Worm (Caenorhabditis elegans) whole organism, L4 larva: ENCODE results near the gene K07C5.3.
"Not testable (repeated sequence)": the region's sequence is repeated elsewhere in the genome, so short reads cannot be mapped to it uniquely, and the experiment has no call there.

Experiments
- D1046.2 ChIP-seq: fragments of 200-800 bp; sonication (Bioruptor generic); IDR thresholded peaks from 2 replicates; pipeline ENCODE4 v1.3.6; 2022; ENCODE audit warnings: missing genetic modification characterization, missing compliant biosample characterization
- F26F4.8 ChIP-seq: fragments of 200-800 bp; sonication (Bioruptor generic); conservative IDR thresholded peaks from 2 replicates; pipeline ENCODE4 v1.3.6; 2022; ENCODE audit warnings: missing genetic modification characterization, missing compliant biosample characterization
- F37D6.2 ChIP-seq: sonication (generic microtip); optimal IDR thresholded peaks from 2 replicates; lab custom pipeline; 2016; ENCODE audit warnings: mild to moderate bottlenecking, missing genetic modification characterization, missing compliant biosample characterization
- Y105C5A.15 ChIP-seq: fragments of 200-800 bp; sonication (Bioruptor generic); IDR thresholded peaks from 2 replicates; pipeline ENCODE4 v1.3.6; 2022; ENCODE audit warnings: missing genetic modification characterization, missing compliant biosample characterization
- ZK337.2 ChIP-seq: fragments of 200-800 bp; sonication (Bioruptor generic); IDR thresholded peaks from 2 replicates; pipeline ENCODE4 v1.3.6; 2022; ENCODE audit warnings: missing genetic modification reagents, missing genetic modification characterization, missing compliant biosample characterization
- arid-1 ChIP-seq: fragments of 200-800 bp; sonication (Bioruptor generic); conservative IDR thresholded peaks from 2 replicates; pipeline ENCODE4 v1.3.6; 2022; ENCODE audit warnings: missing genetic modification reagents, missing genetic modification characterization, missing compliant biosample characterization
- ceh-20 ChIP-seq: fragments of 200-800 bp; sonication (Bioruptor generic); IDR thresholded peaks from 2 replicates; pipeline ENCODE4 v1.3.6; 2022; ENCODE audit warnings: missing genetic modification reagents, missing genetic modification characterization, missing compliant biosample characterization
- ceh-62 ChIP-seq: sonication (generic microtip); optimal IDR thresholded peaks from 2 replicates; lab custom pipeline; 2017; ENCODE audit warnings: missing biosample characterization, missing genetic modification characterization
- ctbp-1 ChIP-seq: fragments of 200-800 bp; sonication (Bioruptor generic); IDR thresholded peaks from 2 replicates; pipeline ENCODE4 v1.3.6; 2022; ENCODE audit warnings: missing genetic modification reagents, missing genetic modification characterization, missing compliant biosample characterization
- daf-19 ChIP-seq: fragments of 200-800 bp; sonication (Bioruptor generic); conservative IDR thresholded peaks from 2 replicates; pipeline ENCODE4 v1.3.6; 2022; ENCODE audit warnings: missing genetic modification characterization, missing compliant biosample characterization
- dmd-8 ChIP-seq: fragments of 200-800 bp; sonication (Bioruptor generic); IDR thresholded peaks from 2 replicates; pipeline ENCODE4 v1.3.6; 2022; ENCODE audit warnings: missing genetic modification characterization, missing compliant biosample characterization
- dmd-9 ChIP-seq: fragments of 200-800 bp; sonication (Bioruptor generic); IDR thresholded peaks from 2 replicates; pipeline ENCODE4 v1.3.6; 2022; ENCODE audit warnings: missing genetic modification reagents, missing genetic modification characterization, missing compliant biosample characterization
- dve-1 ChIP-seq: sonication (generic microtip); optimal IDR thresholded peaks from 2 replicates; lab custom pipeline; 2017; ENCODE audit warnings: antibody characterized with exemption, mild to moderate bottlenecking, missing genetic modification characterization, missing compliant biosample characterization; ENCODE audit not compliant: insufficient read depth
- egl-43 ChIP-seq: fragments of 200-800 bp; sonication (Bioruptor generic); IDR thresholded peaks from 2 replicates; pipeline ENCODE4 v1.3.6; 2022; ENCODE audit warnings: missing genetic modification reagents, missing genetic modification characterization, missing compliant biosample characterization
- hif-1 ChIP-seq, 2 experiments: sonication (generic microtip); optimal IDR thresholded peaks; 2 replicates each; lab custom pipeline; 2016 to 2017; ENCODE audit warnings: missing compliant biosample characterization in 2 of 2, missing genetic modification characterization in 2 of 2, missing genetic modification reagents in 2 of 2, missing genotype in 2 of 2, mild to moderate bottlenecking in 1 of 2
- hlh-11 ChIP-seq: fragments of 200-800 bp; sonication (Bioruptor generic); optimal IDR thresholded peaks from 2 replicates; lab custom pipeline; 2018; ENCODE audit warnings: mild to moderate bottlenecking, missing genetic modification characterization, missing compliant biosample characterization
- lim-7 ChIP-seq: fragments of 200-800 bp; sonication (Bioruptor generic); IDR thresholded peaks from 2 replicates; pipeline ENCODE4 v1.3.6; 2022; ENCODE audit warnings: missing genetic modification characterization, missing compliant biosample characterization
- lin-1 ChIP-seq: fragments of 200-800 bp; sonication (Bioruptor generic); IDR thresholded peaks from 2 replicates; pipeline ENCODE4 v1.3.6; 2022; ENCODE audit warnings: missing genetic modification reagents, missing genetic modification characterization, missing compliant biosample characterization
- lin-29 ChIP-seq: fragments of 200-800 bp; sonication (Bioruptor generic); IDR thresholded peaks from 2 replicates; pipeline ENCODE4 v1.3.6; 2022; ENCODE audit warnings: missing genetic modification reagents, missing genetic modification characterization, missing compliant biosample characterization
- lin-38 ChIP-seq: fragments of 200-800 bp; sonication (Bioruptor generic); IDR thresholded peaks from 2 replicates; pipeline ENCODE4 v1.3.6; 2022; ENCODE audit warnings: missing genetic modification reagents, missing genetic modification characterization, missing compliant biosample characterization
- madf-5 ChIP-seq, 2 experiments: fragments of 200-800 bp; sonication (Bioruptor generic); IDR thresholded peaks; 2 replicates each; pipeline ENCODE4 v1.3.6; 2022; ENCODE audit warnings: missing compliant biosample characterization in 2 of 2, missing genetic modification characterization in 2 of 2
- mes-2 ChIP-seq: sonication (generic microtip); optimal IDR thresholded peaks from 2 replicates; lab custom pipeline; 2016; ENCODE audit warnings: missing genotype, mild to moderate bottlenecking, missing genetic modification characterization, missing compliant biosample characterization; ENCODE audit not compliant: poor library complexity, severe bottlenecking
- mxl-2 ChIP-seq: fragments of 200-800 bp; sonication (Bioruptor generic); conservative IDR thresholded peaks from 2 replicates; pipeline ENCODE4 v1.3.6; 2022; ENCODE audit warnings: missing genetic modification reagents, missing genetic modification characterization, missing compliant biosample characterization
- mxl-3 ChIP-seq: fragments of 200-800 bp; sonication (Bioruptor generic); optimal IDR thresholded peaks from 2 replicates; lab custom pipeline; 2018; ENCODE audit warnings: mild to moderate bottlenecking, missing genetic modification characterization, missing compliant biosample characterization
- nhr-102 ChIP-seq: sonication (generic microtip); optimal IDR thresholded peaks from 2 replicates; lab custom pipeline; 2016; ENCODE audit warnings: mild to moderate bottlenecking, missing genetic modification characterization, moderate library complexity, missing compliant biosample characterization
- nhr-41 ChIP-seq: fragments of 200-800 bp; sonication (Bioruptor generic); IDR thresholded peaks from 2 replicates; pipeline ENCODE4 v1.3.6; 2022; ENCODE audit warnings: missing genetic modification reagents, missing genetic modification characterization, missing compliant biosample characterization
- nhr-42 ChIP-seq: fragments of 200-800 bp; sonication (Bioruptor generic); IDR thresholded peaks from 2 replicates; pipeline ENCODE4 v1.3.6; 2022; ENCODE audit warnings: missing genetic modification characterization, missing compliant biosample characterization
- nhr-6 ChIP-seq: fragments of 150-350 bp; optimal IDR thresholded peaks from 2 replicates; lab custom pipeline; 2014; ENCODE audit warnings: missing biosample characterization, missing genetic modification characterization
- nhr-77 ChIP-seq: fragments of 150-350 bp; optimal IDR thresholded peaks from 2 replicates; lab custom pipeline; 2014; ENCODE audit warnings: missing biosample characterization, missing genetic modification characterization
- pha-4 ChIP-seq, 2 experiments: fragments of 150-350 bp in 1 of 2; fragments of 200-800 bp in 1 of 2; sonication (Bioruptor generic) in 1 of 2; IDR thresholded peaks in 1 of 2; optimal IDR thresholded peaks in 1 of 2; 2 replicates each; pipeline versions ENCODE4 v1.3.6 to Lab custom; 2014 to 2022; ENCODE audit warnings: missing genetic modification characterization in 2 of 2, missing genetic modification reagents in 2 of 2, missing biosample characterization in 1 of 2, missing compliant biosample characterization in 1 of 2
- php-3 ChIP-seq: fragments of 200-800 bp; sonication (Bioruptor generic); IDR thresholded peaks from 2 replicates; pipeline ENCODE4 v1.3.6; 2022; ENCODE audit warnings: missing genetic modification reagents, missing genetic modification characterization, missing compliant biosample characterization
- rbr-2 ChIP-seq: sonication (generic microtip); optimal IDR thresholded peaks from 2 replicates; lab custom pipeline; 2016; ENCODE audit warnings: missing genotype, missing genetic modification characterization, missing compliant biosample characterization
- saeg-2 ChIP-seq: fragments of 200-800 bp; sonication (Bioruptor generic); IDR thresholded peaks from 2 replicates; pipeline ENCODE4 v1.3.6; 2022; ENCODE audit warnings: missing genetic modification reagents, missing genetic modification characterization, missing compliant biosample characterization
- set-16 ChIP-seq: fragments of 200-800 bp; sonication (Bioruptor generic); IDR thresholded peaks from 2 replicates; pipeline ENCODE4 v1.3.6; 2022; ENCODE audit warnings: missing genetic modification reagents, missing genetic modification characterization, missing compliant biosample characterization
- snpc-1.2 ChIP-seq: fragments of 200-800 bp; sonication (Bioruptor generic); IDR thresholded peaks from 2 replicates; pipeline ENCODE4 v1.3.6; 2022; ENCODE audit warnings: missing genetic modification reagents, missing genetic modification characterization, missing compliant biosample characterization
- spr-1 ChIP-seq: sonication (generic microtip); optimal IDR thresholded peaks from 2 replicates; lab custom pipeline; 2016; ENCODE audit warnings: mild to moderate bottlenecking, missing genetic modification characterization, missing compliant biosample characterization
- spr-3 ChIP-seq: fragments of 200-800 bp; sonication (Bioruptor generic); optimal IDR thresholded peaks from 2 replicates; lab custom pipeline; 2018; ENCODE audit warnings: mild to moderate bottlenecking, missing genetic modification characterization, missing compliant biosample characterization
- tra-1 ChIP-seq: fragments of 200-800 bp; sonication (Bioruptor generic); IDR thresholded peaks from 2 replicates; pipeline ENCODE4 v1.3.6; 2022; ENCODE audit warnings: missing genetic modification reagents, missing genetic modification characterization, missing compliant biosample characterization
- unc-130 ChIP-seq: sonication (generic microtip); optimal IDR thresholded peaks from 2 replicates; lab custom pipeline; 2016; ENCODE audit warnings: missing genetic modification reagents, missing genetic modification characterization, missing compliant biosample characterization
- zfp-2 ChIP-seq: sonication (generic microtip); optimal IDR thresholded peaks from 2 replicates; lab custom pipeline; 2016; ENCODE audit warnings: mild to moderate bottlenecking, missing genetic modification characterization, missing compliant biosample characterization
- zfp-3 ChIP-seq: fragments of 200-800 bp; sonication (Bioruptor generic); conservative IDR thresholded peaks from 2 replicates; pipeline ENCODE4 v1.3.6; 2022; ENCODE audit warnings: missing genetic modification reagents, missing genetic modification characterization, missing compliant biosample characterization
- zip-11 ChIP-seq: fragments of 200-800 bp; sonication (Bioruptor generic); IDR thresholded peaks from 2 replicates; pipeline ENCODE4 v1.3.6; 2022; ENCODE audit warnings: missing genetic modification characterization, missing compliant biosample characterization

Gene K07C5.3

DNA sequence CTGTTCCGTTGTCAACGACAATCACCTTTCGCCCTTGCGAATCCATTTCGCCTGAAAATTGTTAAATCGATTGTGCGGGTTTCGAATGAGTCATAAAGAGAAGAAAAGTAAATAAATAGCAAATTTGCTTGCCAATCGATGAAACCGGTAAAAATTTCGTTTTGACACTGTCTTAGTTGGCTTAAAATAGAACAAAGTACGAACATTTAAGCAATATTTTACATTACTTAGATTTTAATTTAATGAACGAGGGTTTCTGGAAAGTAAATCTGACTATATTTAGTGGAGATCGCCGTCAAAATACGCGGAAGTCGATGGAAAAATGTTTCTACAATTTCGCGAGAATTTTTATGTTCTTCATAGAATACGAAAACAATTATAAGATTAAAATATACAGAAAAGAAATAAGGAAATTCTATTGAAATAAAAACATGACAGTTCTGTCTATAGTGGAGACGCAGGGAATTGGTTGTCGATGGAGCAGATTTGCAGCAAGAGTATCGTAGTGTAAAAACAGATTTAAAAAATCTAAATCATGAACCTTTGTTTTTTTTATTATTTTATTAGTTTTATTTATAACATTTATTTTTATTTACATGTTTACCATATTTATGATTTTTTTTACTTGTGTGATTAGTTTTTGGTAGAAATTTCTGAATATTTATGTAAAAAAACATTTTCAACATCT is 4.4 kb upstream of the K07C5.3 start, which contains the start of gene arx-2 (continued):
- TF ChIP-seq zfp-3 (GFP tag; lab: Robert Waterston, UW) (no peak), dmd-8 (GFP tag; lab: Robert Waterston, UW) (no peak)

DNA sequence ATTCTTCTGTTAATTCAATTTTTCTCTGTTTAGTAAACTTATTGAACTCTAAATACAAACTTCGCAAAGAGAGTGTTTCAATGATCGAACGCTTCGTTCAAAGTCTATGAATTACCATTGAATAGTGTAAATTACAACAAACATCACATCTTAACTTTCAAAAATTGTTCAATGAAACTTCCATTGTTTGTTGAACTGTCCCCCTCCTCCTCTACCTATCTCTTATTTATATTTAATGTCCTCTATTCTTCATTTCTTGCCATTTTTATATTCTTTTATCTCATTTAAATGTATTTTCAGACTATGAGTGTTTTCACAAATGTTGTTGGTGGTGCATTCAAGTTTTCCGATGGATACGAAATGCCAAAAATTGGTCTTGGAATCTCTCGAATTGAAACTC is 3.6 kb upstream of the K07C5.3 start, which contains the start of gene K07C5.2:
TSS of gene K07C5.2 (plus strand) at position 301 of the 400 bp plus-strand sequence.
- no peak for TF ChIP-seq nhr-77
- no peak for TF ChIP-seq ctbp-1 (GFP tag; lab: Robert Waterston, UW)
- no peak for TF ChIP-seq zip-11 (GFP tag; lab: Robert Waterston, UW)
- TF ChIP-seq nhr-6 (tag; lab: Kevin White, UChicago) = no peak
- no peak for TF ChIP-seq unc-130
- TF ChIP-seq zfp-2 (tag; lab: Kevin White, UChicago) = no peak
- no peak for TF ChIP-seq ceh-62 (tag; lab: Kevin White, UChicago)
- no peak for TF ChIP-seq F26F4.8 (GFP tag; lab: Robert Waterston, UW)
- TF ChIP-seq D1046.2 (GFP tag; lab: Robert Waterston, UW) = no peak
- TF ChIP-seq rbr-2 (tag; lab: Kevin White, UChicago) = no peak
- TF ChIP-seq F37D6.2 = no peak
- no peak for TF ChIP-seq mxl-3 (GFP tag; lab: Kevin White, UChicago)
- no peak for TF ChIP-seq mxl-2 (GFP tag; lab: Robert Waterston, UW)
- TF ChIP-seq ZK337.2 = no peak
- TF ChIP-seq tra-1 (GFP tag; lab: Robert Waterston, UW) = no peak
- no peak for TF ChIP-seq nhr-42 (GFP tag; lab: Robert Waterston, UW)

DNA sequence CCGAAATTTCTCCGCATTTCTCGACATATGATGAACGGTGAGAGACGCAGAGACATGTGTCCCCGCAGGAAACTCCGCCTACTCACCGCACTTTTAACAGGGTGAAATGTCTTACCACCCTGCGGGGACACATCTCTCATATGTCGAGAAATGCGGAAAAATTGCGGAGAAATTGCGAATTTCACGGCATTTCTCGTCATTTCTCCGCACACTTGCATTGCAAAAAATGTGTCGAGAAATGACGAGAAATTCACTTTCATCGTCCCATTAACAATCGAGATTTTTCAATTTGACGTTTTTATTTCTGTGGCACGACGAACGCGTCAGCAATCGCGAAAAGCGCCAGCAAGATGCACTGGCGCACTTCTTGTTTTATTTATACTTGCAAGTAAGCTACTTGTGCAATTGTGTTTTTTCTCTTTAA is 915 bp upstream of the K07C5.3 start, which contains the start of gene K07C5.13:
TSS of gene K07C5.13 (plus strand) at position 151 of the 424 bp plus-strand sequence.
- TF ChIP-seq D1046.2 (GFP tag; lab: Robert Waterston, UW) = peak; percentile 89
- peak; percentile 95 for TF ChIP-seq ceh-20 (GFP tag; lab: Robert Waterston, UW)
- peak; percentile 88 for TF ChIP-seq hlh-11
- peak; percentile 0 for TF ChIP-seq nhr-6 (tag; lab: Kevin White, UChicago)
- peak; percentile 54 for TF ChIP-seq spr-3 (GFP tag; lab: Kevin White, UChicago)
- TF ChIP-seq zip-11 (GFP tag; lab: Robert Waterston, UW) = 0 out of 2 replicates have a peak, but pooled peaks have one; percentile 23
- TF ChIP-seq daf-19 (GFP tag; lab: Robert Waterston, UW) = peak; percentile 72; the same call in 1 of the 2 replicates
- TF ChIP-seq arid-1 (GFP tag; lab: Robert Waterston, UW) = peak; percentile 89
- peak; percentile 93 for TF ChIP-seq zfp-3 (GFP tag; lab: Robert Waterston, UW)
- TF ChIP-seq madf-5 (GFP tag; IDR thresholded peaks at IDR 0.05; lab: Robert Waterston, UW) = peak in 1 of 2 experiments; percentile 83; a peak in 1 of 4 replicates
- TF ChIP-seq spr-1 (tag; lab: Kevin White, UChicago) = peak; percentile 71
- TF ChIP-seq ctbp-1 (GFP tag; lab: Robert Waterston, UW) = peak; percentile 91
- TF ChIP-seq lin-1 (GFP tag; lab: Robert Waterston, UW) = peak; percentile 84
- TF ChIP-seq hif-1 (tag; optimal IDR thresholded peaks at IDR 0.05; lab: Kevin White, UChicago) = peak; percentile 16 to 30
- TF ChIP-seq mes-2 (tag; lab: Kevin White, UChicago) = peak; percentile 78
- TF ChIP-seq snpc-1.2 = peak; percentile 82
- TF ChIP-seq F37D6.2 = peak; percentile 67
- TF ChIP-seq pha-4 (GFP tag; IDR thresholded peaks at IDR 0.05; lab: Robert Waterston, UW) = peak; percentile 91
- not testable (repeated sequence) for TF ChIP-seq pha-4 (tag; optimal IDR thresholded peaks at IDR 0.05; lab: Kevin White, UChicago)
- peak; percentile 63 for TF ChIP-seq set-16 (GFP tag; lab: Robert Waterston, UW)
- peak; percentile 92 for TF ChIP-seq lin-29 (GFP tag; lab: Robert Waterston, UW)
- TF ChIP-seq lim-7 (GFP tag; lab: Robert Waterston, UW) = 0 out of 2 replicates have a peak, but pooled peaks have one; percentile 46
- peak; percentile 94 for TF ChIP-seq egl-43 (GFP tag; lab: Robert Waterston, UW)
- peak; percentile 9 for TF ChIP-seq dve-1 (tag; lab: Kevin White, UChicago)
- peak; percentile 74; the same call in 1 of the 2 replicates for TF ChIP-seq mxl-2 (GFP tag; lab: Robert Waterston, UW)
- TF ChIP-seq nhr-102 (tag; lab: Kevin White, UChicago) = peak; percentile 86
- TF ChIP-seq Y105C5A.15 (GFP tag; lab: Robert Waterston, UW) = 0 out of 2 replicates have a peak, but pooled peaks have one; percentile 11
- TF ChIP-seq tra-1 (GFP tag; lab: Robert Waterston, UW) = peak; percentile 94
- peak; percentile 91 for TF ChIP-seq php-3 (GFP tag; lab: Robert Waterston, UW)
- TF ChIP-seq rbr-2 (tag; lab: Kevin White, UChicago) = peak; percentile 80
- peak; percentile 24; the same call in 1 of the 2 replicates for TF ChIP-seq nhr-41 (GFP tag; lab: Robert Waterston, UW)
- TF ChIP-seq lin-38 (GFP tag; lab: Robert Waterston, UW) = peak; percentile 92
- TF ChIP-seq saeg-2 (GFP tag; lab: Robert Waterston, UW) = peak; percentile 90
- peak; percentile 94 for TF ChIP-seq dmd-9 (GFP tag; lab: Robert Waterston, UW)
